Worm (Caenorhabditis elegans): ENCODE data around the gene W02H5.8.
A peak's percentile ranks its signal among the peaks of the same experiment; 100 is the strongest.

The W02H5.8 gene

ce11 chrV:2603056-2603455, 49.4 kb downstream of the W02H5.8 start, which contains the start of gene F53E10.6:
Gene F53E10.6, minus strand, starts transcription at chrV:2603063.
- no peak for TF ChIP-seq C34B4.2 (tag; optimal IDR thresholded peaks at IDR 0.05)
- TF ChIP-seq elt-2 (tag; optimal IDR thresholded peaks at IDR 0.05): peak; percentile 21
- no peak for TF ChIP-seq alr-1 (tag; optimal IDR thresholded peaks at IDR 0.05; ENCODE audit: borderline replicate concordance)
- TF ChIP-seq jun-1 (tag; optimal IDR thresholded peaks at IDR 0.05): no peak
- TF ChIP-seq hpl-2 (GFP tag; optimal IDR thresholded peaks at IDR 0.05): no peak
- no peak for TF ChIP-seq unc-130 (tag; optimal IDR thresholded peaks at IDR 0.05)
- TF ChIP-seq lin-14 (GFP tag; optimal IDR thresholded peaks at IDR 0.05): peak; percentile 34
- peak; percentile 40 for TF ChIP-seq mep-1 (tag; optimal IDR thresholded peaks at IDR 0.05)
- TF ChIP-seq dsc-1 (tag; optimal IDR thresholded peaks at IDR 0.05): peak; percentile 17
- no peak for TF ChIP-seq ceh-63 (GFP tag; optimal IDR thresholded peaks at IDR 0.05)
- peak; percentile 60 for TF ChIP-seq nhr-71 (tag; optimal IDR thresholded peaks at IDR 0.05)
- peak; percentile 74 for TF ChIP-seq lir-3 (tag; optimal IDR thresholded peaks at IDR 0.05; ENCODE audit: poor library complexity)
- TF ChIP-seq nhr-76 (tag; optimal IDR thresholded peaks at IDR 0.05): no peak
- no peak for TF ChIP-seq nhr-12 (tag; optimal IDR thresholded peaks at IDR 0.05)
- TF ChIP-seq efl-3 (GFP tag; optimal IDR thresholded peaks at IDR 0.05): no peak
- TF ChIP-seq irx-1 (tag; optimal IDR thresholded peaks at IDR 0.05): peak; percentile 62
- TF ChIP-seq sup-37 (GFP tag; optimal IDR thresholded peaks at IDR 0.05): no peak
- TF ChIP-seq nhr-90 (tag; optimal IDR thresholded peaks at IDR 0.05; ENCODE audit: poor library complexity): peak; percentile 52
- peak; percentile 35 for TF ChIP-seq snpc-4 (tag; optimal IDR thresholded peaks at IDR 0.05)
- TF ChIP-seq ets-5 (GFP tag; IDR thresholded peaks at IDR 0.05): no peak
- TF ChIP-seq ceh-88 (GFP tag; IDR thresholded peaks at IDR 0.05): no peak
- TF ChIP-seq ztf-11 (tag; optimal IDR thresholded peaks at IDR 0.05): peak in 1 of 2 experiments; percentile 66
- TF ChIP-seq rnt-1 (tag; optimal IDR thresholded peaks at IDR 0.05): peak; percentile 94
- peak; percentile 28; the same call in 1 of the 2 replicates for TF ChIP-seq isw-1 (GFP tag; IDR thresholded peaks at IDR 0.05)
- TF ChIP-seq fkh-8 (tag; optimal IDR thresholded peaks at IDR 0.05): peak; percentile 8
- TF ChIP-seq fkh-10 (GFP tag; optimal IDR thresholded peaks at IDR 0.05): no peak
- no peak for TF ChIP-seq pax-3 (tag; optimal IDR thresholded peaks at IDR 0.05)
- TF ChIP-seq zip-4 (GFP tag; optimal IDR thresholded peaks at IDR 0.05): no peak
- TF ChIP-seq lin-35 (GFP tag; optimal IDR thresholded peaks at IDR 0.05): peak; percentile 90 to 93
- peak; percentile 15 for TF ChIP-seq swsn-7 (tag; optimal IDR thresholded peaks at IDR 0.05)
- peak; percentile 42 to 56 for TF ChIP-seq lsy-2 (tag; optimal IDR thresholded peaks at IDR 0.05)
- TF ChIP-seq nhr-28 (tag; optimal IDR thresholded peaks at IDR 0.05): no peak
- no peak for TF ChIP-seq hlh-4 (tag; optimal IDR thresholded peaks at IDR 0.05)
- no peak for TF ChIP-seq ztf-4 (tag; optimal IDR thresholded peaks at IDR 0.05)
- TF ChIP-seq unc-98 (GFP tag; IDR thresholded peaks at IDR 0.05): peak; percentile 50; the same call in 1 of the 2 replicates
- no peak for TF ChIP-seq unc-62 (GFP tag; optimal IDR thresholded peaks at IDR 0.05)
- peak in 1 of 3 experiments; percentile 39 for TF ChIP-seq ceh-82 (tag; optimal IDR thresholded peaks at IDR 0.05)
- peak; percentile 39 for TF ChIP-seq snu-23 (GFP tag; optimal IDR thresholded peaks at IDR 0.05)
- TF ChIP-seq sptf-1 (tag; optimal IDR thresholded peaks at IDR 0.05): no peak
- no peak for TF ChIP-seq lin-13 (GFP tag; optimal IDR thresholded peaks at IDR 0.05)
- TF ChIP-seq tlp-1 (tag; optimal IDR thresholded peaks at IDR 0.05): no peak
- no peak for TF ChIP-seq nhr-77 (tag; optimal IDR thresholded peaks at IDR 0.05)
- TF ChIP-seq egl-13 (tag; optimal IDR thresholded peaks at IDR 0.05): no peak
- TF ChIP-seq vab-15 (tag; optimal IDR thresholded peaks at IDR 0.05): no peak
- TF ChIP-seq nhr-20 (tag; optimal IDR thresholded peaks at IDR 0.05): peak; percentile 27
- TF ChIP-seq skn-1 (tag; optimal IDR thresholded peaks at IDR 0.05): peak; percentile 35
- TF ChIP-seq mab-9 (GFP tag; IDR thresholded peaks at IDR 0.05): no peak
- TF ChIP-seq pqm-1 (tag; optimal IDR thresholded peaks at IDR 0.05): no peak
- no peak for TF ChIP-seq lin-39 (tag; optimal IDR thresholded peaks at IDR 0.05)
- peak; percentile 83 for TF ChIP-seq ceh-90 (tag; optimal IDR thresholded peaks at IDR 0.05)
- TF ChIP-seq mef-2 (tag; optimal IDR thresholded peaks at IDR 0.05): no peak
- TF ChIP-seq tbx-2 (tag; optimal IDR thresholded peaks at IDR 0.05): peak; percentile 44
- TF ChIP-seq C04F5.9 (tag; optimal IDR thresholded peaks at IDR 0.05): no peak
